Worm (Caenorhabditis elegans): ENCODE measurements around the gene F32D1.11.

F32D1.11 gene

DNA sequence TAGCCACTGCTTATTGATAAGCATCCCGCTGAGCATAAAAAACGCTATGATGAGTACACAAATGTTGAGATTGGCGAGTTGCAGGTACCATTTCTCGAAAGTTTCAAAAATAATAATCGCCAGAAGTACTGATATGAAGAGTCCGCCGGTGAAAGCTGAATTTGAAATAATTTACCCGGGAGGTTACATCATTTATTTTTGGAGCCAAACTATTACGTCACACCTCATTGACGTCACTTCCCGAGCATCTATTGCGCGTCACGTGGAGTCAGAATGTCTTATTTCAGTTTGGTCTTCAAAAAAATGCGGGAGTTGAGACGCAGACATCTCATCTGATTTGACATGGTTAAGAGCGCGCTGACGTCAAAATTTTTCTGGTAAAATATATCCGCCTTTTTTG is 35.5 kb downstream of the F32D1.11 start:
- TF ChIP-seq nhr-27 (tag; optimal IDR thresholded peaks at IDR 0.05): no peak
- no peak for TF ChIP-seq Y53F4B.3 (GFP tag; IDR thresholded peaks at IDR 0.05)
- TF ChIP-seq efl-1 (GFP tag; optimal IDR thresholded peaks at IDR 0.05): no peak
- no peak for TF ChIP-seq dox-1 (GFP tag; IDR thresholded peaks at IDR 0.05)
- TF ChIP-seq sptf-2 (GFP tag; optimal IDR thresholded peaks at IDR 0.05): no peak
- no peak for TF ChIP-seq cebp-1 (GFP tag; IDR thresholded peaks at IDR 0.05)
- no peak for TF ChIP-seq cebp-1 (tag; optimal IDR thresholded peaks at IDR 0.05)
- TF ChIP-seq unc-62 (GFP tag; optimal IDR thresholded peaks at IDR 0.05): no peak

DNA sequence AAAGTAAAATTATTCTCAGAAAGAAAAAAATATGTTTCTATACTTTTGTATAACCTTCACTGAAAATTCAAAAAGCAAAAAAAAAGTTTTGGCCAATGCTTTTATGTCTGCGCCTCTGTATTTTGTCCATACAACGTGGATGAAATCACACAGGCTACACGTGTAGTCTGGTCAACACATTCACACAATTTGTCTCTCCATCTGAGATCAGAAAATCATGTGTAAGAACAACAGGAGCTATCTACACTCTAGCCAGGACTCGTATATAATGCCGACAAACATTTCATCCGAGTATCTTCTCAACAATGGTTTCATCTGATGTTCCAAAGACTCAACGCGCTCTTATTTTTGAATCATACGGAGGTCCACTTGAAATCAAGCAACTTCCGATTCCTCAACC is 39.5 kb downstream of the F32D1.11 start, which contains the start of gene D2063.1:
Gene D2063.1, plus strand, starts transcription at position 281 of the 400 bp plus-strand sequence.
- TF ChIP-seq C06A6.2 (GFP tag; conservative IDR thresholded peaks at IDR 0.05) (no peak), snpc-1.1 (tag; optimal IDR thresholded peaks at IDR 0.05; ENCODE audit: insufficient read depth) (no peak), repo-1 (tag; optimal IDR thresholded peaks at IDR 0.05) (no peak), efl-1 (GFP tag; optimal IDR thresholded peaks at IDR 0.05) (no peak), T26A5.8 (tag; optimal IDR thresholded peaks at IDR 0.05) (no peak), madf-3 (GFP tag; IDR thresholded peaks at IDR 0.05) (no peak), aptf-3 (GFP tag; IDR thresholded peaks at IDR 0.05) (no peak), lsl-1 (GFP tag; optimal IDR thresholded peaks at IDR 0.05) (no peak), dpl-1 (GFP tag; optimal IDR thresholded peaks at IDR 0.05) (no peak)

DNA sequence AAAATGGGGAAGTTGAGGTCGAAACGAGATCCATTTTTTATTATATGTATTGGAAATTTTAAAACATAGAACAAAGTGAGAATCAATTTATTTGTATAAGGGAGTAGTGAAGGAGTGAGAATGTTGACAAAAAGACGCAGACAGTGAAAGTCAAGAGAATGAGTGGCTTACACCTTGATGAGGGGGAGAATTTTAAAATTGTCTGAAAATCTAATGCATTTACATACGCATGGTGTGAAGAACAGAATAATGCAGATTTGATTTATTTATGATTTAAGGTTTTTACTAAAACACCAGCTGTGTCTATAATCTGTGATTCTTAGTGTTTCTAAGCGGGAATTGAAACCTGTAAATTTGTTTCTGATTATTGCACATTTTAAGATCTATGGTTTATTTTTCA is 40.9 kb downstream of the F32D1.11 start, which contains the start of gene nhr-125:
Gene nhr-125, minus strand, starts transcription at position 101 of the 400 bp plus-strand sequence.
- TF ChIP-seq hsf-1 (GFP tag; IDR thresholded peaks at IDR 0.05): no peak
- TF ChIP-seq B0336.3 (GFP tag; IDR thresholded peaks at IDR 0.05): no peak
- no peak for TF ChIP-seq hrde-1 (tag; optimal IDR thresholded peaks at IDR 0.05; ENCODE audit: borderline replicate concordance)
- TF ChIP-seq C17E4.6 (GFP tag; IDR thresholded peaks at IDR 0.05): no peak
- no peak for TF ChIP-seq attf-3 (GFP tag; conservative IDR thresholded peaks at IDR 0.05)
- no peak for TF ChIP-seq sea-2 (GFP tag; IDR thresholded peaks at IDR 0.05)
- no peak for TF ChIP-seq T26A5.8 (tag; optimal IDR thresholded peaks at IDR 0.05)
- no peak for TF ChIP-seq lag-1 (GFP tag; IDR thresholded peaks at IDR 0.05)

DNA sequence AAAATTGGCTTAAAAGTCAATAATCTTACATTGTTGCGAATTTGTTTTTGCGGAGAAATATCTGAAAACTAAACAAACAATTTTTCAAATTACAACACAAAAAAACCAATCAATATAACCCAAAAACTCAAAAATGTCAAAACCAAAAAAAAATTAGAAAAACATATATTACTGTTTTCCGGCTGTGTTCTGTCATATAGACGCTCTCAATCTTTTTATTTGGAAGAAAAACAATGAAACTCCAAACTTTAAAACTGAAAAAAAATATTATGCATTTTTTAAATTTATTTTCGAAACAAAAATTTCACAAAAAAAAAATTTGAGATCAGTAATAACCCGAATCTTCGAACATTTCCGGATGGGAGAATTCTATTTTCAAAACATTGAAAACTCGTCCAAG is 43.6 kb downstream of the F32D1.11 start, which contains the start of gene R02D1.2:
Gene R02D1.2, minus strand, starts transcription at position 101 of the 400 bp plus-strand sequence.
- TF ChIP-seq mel-28 (tag; optimal IDR thresholded peaks at IDR 0.05; ENCODE audit: borderline replicate concordance) (no peak), lin-35 (GFP tag; optimal IDR thresholded peaks at IDR 0.05) (no peak), hlh-12 (tag; optimal IDR thresholded peaks at IDR 0.05) (no peak), nhr-27 (tag; optimal IDR thresholded peaks at IDR 0.05) (no peak), ama-1 (optimal IDR thresholded peaks at IDR 0.05) (no peak), ama-1 (GFP tag; optimal IDR thresholded peaks at IDR 0.05) (no peak), him-1 (tag; optimal IDR thresholded peaks at IDR 0.05) (no peak), nhr-80 (tag; optimal IDR thresholded peaks at IDR 0.05) (no peak), athp-1 (tag; optimal IDR thresholded peaks at IDR 0.05) (no peak), F49E8.2 (tag; optimal IDR thresholded peaks at IDR 0.05; ENCODE audit: insufficient read depth) (no peak), ceh-27 (GFP tag; optimal IDR thresholded peaks at IDR 0.05) (no peak), madf-10 (tag; optimal IDR thresholded peaks at IDR 0.05) (no peak), F52B5.7 (tag; optimal IDR thresholded peaks at IDR 0.05) (no peak), Y53F4B.3 (GFP tag; IDR thresholded peaks at IDR 0.05) (no peak), Y67H2A.10 (GFP tag; conservative IDR thresholded peaks at IDR 0.05) (no peak), Y53G8AR.9 (GFP tag; conservative IDR thresholded peaks at IDR 0.05) (no peak), attf-3 (GFP tag; conservative IDR thresholded peaks at IDR 0.05) (no peak)
